Worm (Caenorhabditis elegans) whole organism, L2 larva: ENCODE measurements around the gene F09F7.5.
A peak's percentile ranks its signal among the peaks of the same experiment; 100 is the strongest.

Experiments used
- C34F6.9 ChIP-seq: fragments of 150-350 bp; optimal IDR thresholded peaks from 2 replicates; lab custom pipeline; 2014; ENCODE audit warnings: missing biosample characterization, missing genetic modification characterization
- F13H6.1 ChIP-seq: sonication (generic microtip); optimal IDR thresholded peaks from 2 replicates; lab custom pipeline; 2016; ENCODE audit warnings: missing genetic modification characterization, missing compliant biosample characterization
- R02D3.7 ChIP-seq: fragments of 150-350 bp; optimal IDR thresholded peaks from 2 replicates; lab custom pipeline; 2014; ENCODE audit warnings: missing biosample characterization, missing genetic modification characterization
- Y55F3AM.14 ChIP-seq: fragments of 200-800 bp; sonication (Bioruptor generic); optimal IDR thresholded peaks from 2 replicates; lab custom pipeline; 2018; ENCODE audit warnings: mild to moderate bottlenecking, missing genetic modification characterization, missing compliant biosample characterization
- ZK546.5 ChIP-seq: sonication (generic microtip); optimal IDR thresholded peaks from 2 replicates; lab custom pipeline; 2017; ENCODE audit warnings: missing biosample characterization, missing genetic modification characterization
- alr-1 ChIP-seq: fragments of 150-350 bp; optimal IDR thresholded peaks from 2 replicates; lab custom pipeline; 2014; ENCODE audit warnings: missing biosample characterization, missing genetic modification characterization
- aly-2 ChIP-seq: fragments of 150-350 bp; optimal IDR thresholded peaks from 2 replicates; lab custom pipeline; 2014; ENCODE audit warnings: missing biosample characterization, missing genetic modification characterization
- ama-1 ChIP-seq: fragments of 150-350 bp; optimal IDR thresholded peaks from 2 replicates; lab custom pipeline; 2018; ENCODE audit warnings: inconsistent platforms
- blmp-1 ChIP-seq: sonication (generic microtip); optimal IDR thresholded peaks from 2 replicates; lab custom pipeline; 2017; ENCODE audit warnings: missing genetic modification characterization, mild to moderate bottlenecking, missing compliant biosample characterization, antibody characterized with exemption, moderate library complexity; ENCODE audit not compliant: insufficient read depth
- ceh-16 ChIP-seq: fragments of 150-350 bp; optimal IDR thresholded peaks from 2 replicates; lab custom pipeline; 2014; ENCODE audit warnings: missing biosample characterization, missing genetic modification characterization
- ceh-82 ChIP-seq: fragments of 150-350 bp; optimal IDR thresholded peaks from 2 replicates; lab custom pipeline; 2014; ENCODE audit warnings: missing biosample characterization, missing genetic modification characterization
- crh-2 ChIP-seq: sonication (generic microtip); optimal IDR thresholded peaks from 2 replicates; lab custom pipeline; 2017; ENCODE audit warnings: missing biosample characterization, missing genetic modification characterization
- dmd-4 ChIP-seq: sonication (generic microtip); optimal IDR thresholded peaks from 2 replicates; lab custom pipeline; 2017; ENCODE audit warnings: missing biosample characterization, missing genetic modification characterization
- egl-27 ChIP-seq: sonication (generic microtip); optimal IDR thresholded peaks from 3 replicates; lab custom pipeline; 2017; ENCODE audit warnings: missing biosample characterization, missing genetic modification reagents, missing genetic modification characterization
- elt-1 ChIP-seq: fragments of 150-350 bp; optimal IDR thresholded peaks from 2 replicates; lab custom pipeline; 2014; ENCODE audit warnings: missing biosample characterization, missing genetic modification characterization
- elt-3 ChIP-seq: sonication (generic microtip); optimal IDR thresholded peaks from 2 replicates; lab custom pipeline; 2017; ENCODE audit warnings: missing biosample characterization, missing genetic modification characterization
- fos-1 ChIP-seq: fragments of 150-350 bp; optimal IDR thresholded peaks from 2 replicates; lab custom pipeline; 2014; ENCODE audit warnings: missing biosample characterization, missing genetic modification characterization
- gmeb-1 ChIP-seq: fragments of 150-350 bp; optimal IDR thresholded peaks from 2 replicates; lab custom pipeline; 2014; ENCODE audit warnings: missing biosample characterization, missing genetic modification characterization
- lin-11 ChIP-seq: fragments of 150-350 bp; sonication (generic microtip); optimal IDR thresholded peaks from 2 replicates; lab custom pipeline; 2014; ENCODE audit warnings: missing biosample characterization, missing genetic modification characterization, inconsistent platforms, mixed read lengths
- lin-13 ChIP-seq: fragments of 150-350 bp; optimal IDR thresholded peaks from 2 replicates; lab custom pipeline; 2014; ENCODE audit warnings: missing biosample characterization, missing genetic modification reagents, missing genetic modification characterization
- lin-39 ChIP-seq: fragments of 150-350 bp; optimal IDR thresholded peaks from 2 replicates; lab custom pipeline; 2014; ENCODE audit warnings: missing biosample characterization, missing genetic modification reagents, missing genetic modification characterization
- lsy-2 ChIP-seq, 2 experiments: fragments of 150-350 bp in 1 of 2; sonication (generic microtip) in 1 of 2; optimal IDR thresholded peaks; 2 replicates each; lab custom pipeline; 2014 to 2017; ENCODE audit warnings: missing biosample characterization in 2 of 2, missing genetic modification characterization in 2 of 2
- mab-5 ChIP-seq: fragments of 150-350 bp; optimal IDR thresholded peaks from 2 replicates; lab custom pipeline; 2014; ENCODE audit warnings: missing biosample characterization, missing genetic modification characterization
- mbf-1 ChIP-seq: sonication (generic microtip); optimal IDR thresholded peaks from 2 replicates; lab custom pipeline; 2017; ENCODE audit warnings: missing biosample characterization, missing genetic modification characterization
- mdl-1 ChIP-seq, 2 experiments: fragments of 150-350 bp in 1 of 2; sonication (generic microtip) in 1 of 2; optimal IDR thresholded peaks; 2 replicates each; lab custom pipeline; 2017; ENCODE audit warnings: missing biosample characterization in 2 of 2, missing genetic modification characterization in 2 of 2
- nhr-10 ChIP-seq: sonication (generic microtip); optimal IDR thresholded peaks from 2 replicates; lab custom pipeline; 2017; ENCODE audit warnings: missing biosample characterization, missing genetic modification characterization
- nhr-11 ChIP-seq: fragments of 150-350 bp; optimal IDR thresholded peaks from 2 replicates; lab custom pipeline; 2014; ENCODE audit warnings: missing biosample characterization, missing genetic modification characterization
- nhr-12 ChIP-seq: fragments of 150-350 bp; optimal IDR thresholded peaks from 2 replicates; lab custom pipeline; 2014; ENCODE audit warnings: missing biosample characterization, missing genetic modification characterization
- nhr-129 ChIP-seq: fragments of 150-350 bp; optimal IDR thresholded peaks from 2 replicates; lab custom pipeline; 2014; ENCODE audit warnings: missing biosample characterization, missing genetic modification characterization
- nhr-21 ChIP-seq: fragments of 150-350 bp; optimal IDR thresholded peaks from 2 replicates; lab custom pipeline; 2014; ENCODE audit warnings: missing biosample characterization, missing genetic modification characterization
- nhr-23 ChIP-seq: fragments of 150-350 bp; optimal IDR thresholded peaks from 2 replicates; lab custom pipeline; 2014; ENCODE audit warnings: missing biosample characterization, missing genetic modification reagents, missing genetic modification characterization
- nhr-237 ChIP-seq: fragments of 150-350 bp; optimal IDR thresholded peaks from 2 replicates; lab custom pipeline; 2014; ENCODE audit warnings: missing biosample characterization, missing genetic modification characterization
- nhr-25 ChIP-seq: fragments of 150-350 bp; sonication (generic microtip); optimal IDR thresholded peaks from 3 replicates; lab custom pipeline; 2014; ENCODE audit warnings: missing biosample characterization, missing genetic modification characterization
- nhr-6 ChIP-seq: fragments of 150-350 bp; optimal IDR thresholded peaks from 2 replicates; lab custom pipeline; 2014; ENCODE audit warnings: missing biosample characterization, missing genetic modification characterization
- nhr-77 ChIP-seq: fragments of 150-350 bp; optimal IDR thresholded peaks from 2 replicates; lab custom pipeline; 2014; ENCODE audit warnings: missing biosample characterization, missing genetic modification characterization
- peb-1 ChIP-seq: fragments of 150-350 bp; optimal IDR thresholded peaks from 2 replicates; lab custom pipeline; 2014; ENCODE audit warnings: missing biosample characterization, missing genetic modification characterization
- sem-4 ChIP-seq: fragments of 150-350 bp; optimal IDR thresholded peaks from 2 replicates; lab custom pipeline; 2014; ENCODE audit warnings: missing biosample characterization, missing genetic modification reagents, missing genetic modification characterization
- skn-1 ChIP-seq: sonication (generic microtip); optimal IDR thresholded peaks from 2 replicates; lab custom pipeline; 2017; ENCODE audit warnings: missing biosample characterization, missing genetic modification characterization
- sma-3 ChIP-seq: sonication (generic microtip); optimal IDR thresholded peaks from 2 replicates; lab custom pipeline; 2016; ENCODE audit warnings: missing genetic modification reagents, missing genetic modification characterization, missing compliant biosample characterization
- sma-9 ChIP-seq, 2 experiments: fragments of 150-350 bp in 1 of 2; sonication (generic microtip) in 1 of 2; optimal IDR thresholded peaks; 2 replicates each; lab custom pipeline; 2014 to 2016; ENCODE audit warnings: missing genetic modification characterization in 2 of 2, mild to moderate bottlenecking in 1 of 2, missing biosample characterization in 1 of 2, missing compliant biosample characterization in 1 of 2, missing genetic modification reagents in 1 of 2, moderate library complexity in 1 of 2
- snpc-4 ChIP-seq: fragments of 150-350 bp; optimal IDR thresholded peaks from 2 replicates; lab custom pipeline; 2014; ENCODE audit warnings: missing biosample characterization, missing genetic modification characterization
- unc-39 ChIP-seq: fragments of 150-350 bp; optimal IDR thresholded peaks from 2 replicates; lab custom pipeline; 2014; ENCODE audit warnings: missing biosample characterization, missing genetic modification characterization
- unc-55 ChIP-seq: fragments of 150-350 bp; sonication (generic microtip); optimal IDR thresholded peaks from 3 replicates; lab custom pipeline; 2014; ENCODE audit warnings: missing biosample characterization, missing genetic modification reagents, missing genetic modification characterization
- unc-62 ChIP-seq: fragments of 150-350 bp; optimal IDR thresholded peaks from 2 replicates; lab custom pipeline; 2014; ENCODE audit warnings: missing biosample characterization, missing genetic modification reagents, missing genetic modification characterization
- zag-1 ChIP-seq: fragments of 150-350 bp; optimal IDR thresholded peaks from 2 replicates; lab custom pipeline; 2014; ENCODE audit warnings: missing biosample characterization, missing genetic modification characterization
- ztf-1 ChIP-seq: fragments of 200-800 bp; sonication (Bioruptor generic); conservative IDR thresholded peaks from 2 replicates; pipeline ENCODE4 v1.3.6; 2022; ENCODE audit warnings: missing genetic modification characterization, missing compliant biosample characterization
- ztf-11 ChIP-seq: sonication (generic microtip); optimal IDR thresholded peaks from 2 replicates; lab custom pipeline; 2017; ENCODE audit warnings: missing biosample characterization, missing genetic modification characterization
- ztf-4 ChIP-seq: fragments of 150-350 bp; optimal IDR thresholded peaks from 2 replicates; lab custom pipeline; 2014; ENCODE audit warnings: missing biosample characterization, missing genetic modification characterization

Gene F09F7.5

ce11 chrIII:5553098-5553497, 6.3 kb downstream of the F09F7.5 start:
- no peak for TF ChIP-seq F13H6.1
- no peak for TF ChIP-seq ceh-16 (tag; lab: Kevin White, UChicago)
- no peak for TF ChIP-seq lin-11 (tag; lab: Kevin White, UChicago)
- no peak for TF ChIP-seq ztf-11 (tag; lab: Kevin White, UChicago)
- no peak for TF ChIP-seq nhr-23 (tag; lab: Kevin White, UChicago)
- peak; percentile 16 for TF ChIP-seq C34F6.9 (tag; lab: Kevin White, UChicago)
- TF ChIP-seq ama-1: peak; percentile 46
- no peak for TF ChIP-seq sem-4 (tag; lab: Kevin White, UChicago)
- no peak for TF ChIP-seq egl-27
- no peak for TF ChIP-seq mab-5 (tag; lab: Kevin White, UChicago)
- TF ChIP-seq ceh-82 (tag; lab: Kevin White, UChicago): no peak
- TF ChIP-seq sma-3 (GFP tag; lab: Kevin White, UChicago): no peak
- no peak for TF ChIP-seq nhr-129
- TF ChIP-seq lin-13 (GFP tag; lab: Kevin White, UChicago): no peak
- peak; percentile 36 for TF ChIP-seq crh-2
- peak; percentile 62 for TF ChIP-seq nhr-25 (tag; lab: Kevin White, UChicago)
- no peak for TF ChIP-seq unc-62 (GFP tag; lab: Kevin White, UChicago)
- TF ChIP-seq elt-3 (tag; lab: Kevin White, UChicago): no peak
- no peak for TF ChIP-seq lsy-2 (tag; optimal IDR thresholded peaks at IDR 0.05; lab: Kevin White, UChicago)
- TF ChIP-seq, all 48 proteins: peak for 4

- TF ChIP-seq zag-1 (tag; lab: Kevin White, UChicago) (no peak), ztf-11 (tag; lab: Kevin White, UChicago) (no peak), elt-1 (tag; lab: Kevin White, UChicago) (no peak), unc-39 (tag; lab: Kevin White, UChicago) (no peak), nhr-25 (tag; lab: Kevin White, UChicago) (peak; percentile 70), crh-2 (peak; percentile 40), nhr-10 (tag; lab: Kevin White, UChicago) (no peak), ztf-4 (tag; lab: Kevin White, UChicago) (peak; percentile 56), nhr-11 (peak; percentile 10), F13H6.1 (peak; percentile 85), ceh-16 (tag; lab: Kevin White, UChicago) (no peak), ztf-1 (GFP tag; lab: Robert Waterston, UW) (no peak), gmeb-1 (peak; percentile 79), nhr-77 (tag; lab: Kevin White, UChicago) (no peak), ZK546.5 (no peak), nhr-21 (tag; lab: Kevin White, UChicago) (peak; percentile 14), peb-1 (no peak), ceh-82 (tag; lab: Kevin White, UChicago) (no peak), sem-4 (tag; lab: Kevin White, UChicago) (peak; percentile 88), nhr-237 (no peak), dmd-4 (tag; lab: Kevin White, UChicago) (no peak), lin-13 (GFP tag; lab: Kevin White, UChicago) (peak; percentile 61), skn-1 (tag; lab: Kevin White, UChicago) (peak; percentile 76), sma-9 (GFP tag; optimal IDR thresholded peaks at IDR 0.05; lab: Kevin White, UChicago) (peak; percentile 87), sma-9 (tag; optimal IDR thresholded peaks at IDR 0.05; lab: Kevin White, UChicago) (no peak), nhr-129 (peak; percentile 27), nhr-23 (tag; lab: Kevin White, UChicago) (no peak), C34F6.9 (tag; lab: Kevin White, UChicago) (peak; percentile 52), mdl-1 (tag; optimal IDR thresholded peaks at IDR 0.05; lab: Kevin White, UChicago) (no peak), alr-1 (tag; lab: Kevin White, UChicago) (no peak), R02D3.7 (tag; lab: Kevin White, UChicago) (no peak), aly-2 (tag; lab: Kevin White, UChicago) (no peak), nhr-6 (no peak), lin-39 (tag; lab: Kevin White, UChicago) (no peak), blmp-1 (tag; lab: Kevin White, UChicago) (peak; percentile 39), mbf-1 (tag; lab: Kevin White, UChicago) (no peak), snpc-4 (peak; percentile 47), lin-11 (tag; lab: Kevin White, UChicago) (peak; percentile 58), sma-3 (GFP tag; lab: Kevin White, UChicago) (peak; percentile 85), mab-5 (tag; lab: Kevin White, UChicago) (peak; percentile 69), ama-1 (no peak), unc-55 (GFP tag; lab: Kevin White, UChicago) (peak; percentile 77), elt-3 (tag; lab: Kevin White, UChicago) (no peak), Y55F3AM.14 (GFP tag; lab: Kevin White, UChicago) (no peak), unc-62 (GFP tag; lab: Kevin White, UChicago) (no peak), egl-27 (no peak), lsy-2 (tag; optimal IDR thresholded peaks at IDR 0.05; lab: Kevin White, UChicago) (peak; percentile 20 to 85), fos-1 (tag; lab: Kevin White, UChicago) (peak; percentile 28), nhr-12 (tag; lab: Kevin White, UChicago) (no peak)
- TF ChIP-seq, all 48 proteins: peak for 21
Observed at ce11 chrIII:5554884-5555500, 8.2 kb downstream of the F09F7.5 start, which contains the start of the genes nmad-1 and hach-1. TSS of gene nmad-1 (minus strand) at chrIII:5554934. TSS of gene hach-1 (plus strand) at chrIII:5555450.
